Worm (Caenorhabditis elegans) whole organism, early embryonic: ENCODE measurements around the gene F07G6.12.
"Not testable (repeated sequence)": the region's sequence is repeated elsewhere in the genome, so short reads cannot be mapped to it uniquely, and the experiment has no call there.

Experiments used
- B0310.2 ChIP-seq: sonication (generic microtip); optimal IDR thresholded peaks from 2 replicates; lab custom pipeline; 2016; ENCODE audit warnings: mild to moderate bottlenecking, missing genetic modification characterization, missing compliant biosample characterization
- F13C5.2 ChIP-seq: sonication (generic microtip); optimal IDR thresholded peaks from 2 replicates; lab custom pipeline; 2017; ENCODE audit warnings: mild to moderate bottlenecking, missing genetic modification characterization, inconsistent platforms, missing compliant biosample characterization
- aly-1 ChIP-seq: sonication (generic microtip); optimal IDR thresholded peaks from 2 replicates; lab custom pipeline; 2016; ENCODE audit warnings: missing genetic modification characterization, missing compliant biosample characterization
- ama-1 ChIP-seq: fragments of 150-350 bp; optimal IDR thresholded peaks from 2 replicates; lab custom pipeline; 2014
- ceh-13 ChIP-seq: fragments of 200-800 bp; sonication (Bioruptor generic); optimal IDR thresholded peaks from 2 replicates; lab custom pipeline; 2018; ENCODE audit warnings: mild to moderate bottlenecking, missing genetic modification characterization, missing compliant biosample characterization
- ceh-36 ChIP-seq: sonication (generic microtip); optimal IDR thresholded peaks from 2 replicates; lab custom pipeline; 2016; ENCODE audit warnings: missing genetic modification characterization, inconsistent platforms, missing compliant biosample characterization
- ets-7 ChIP-seq: sonication (generic microtip); optimal IDR thresholded peaks from 2 replicates; lab custom pipeline; 2016; ENCODE audit warnings: missing genotype, missing genetic modification characterization, missing compliant biosample characterization
- flt-1 ChIP-seq: fragments of 200-800 bp; sonication (Bioruptor generic); IDR thresholded peaks from 2 replicates; pipeline ENCODE4 v1.3.6; 2022; ENCODE audit warnings: missing genetic modification characterization, missing compliant biosample characterization
- hmbx-1 ChIP-seq: sonication (generic microtip); optimal IDR thresholded peaks from 2 replicates; lab custom pipeline; 2016; ENCODE audit warnings: mild to moderate bottlenecking, missing genetic modification characterization, missing compliant biosample characterization
- hmg-4 ChIP-seq: fragments of 200-800 bp; sonication (Bioruptor generic); optimal IDR thresholded peaks from 2 replicates; lab custom pipeline; 2018; ENCODE audit warnings: mild to moderate bottlenecking, missing genetic modification characterization, missing compliant biosample characterization
- hnd-1 ChIP-seq: sonication (generic microtip); optimal IDR thresholded peaks from 2 replicates; lab custom pipeline; 2016; ENCODE audit warnings: missing genetic modification characterization, missing compliant biosample characterization
- pes-1 ChIP-seq: fragments of 200-800 bp; sonication (Bioruptor generic); IDR thresholded peaks from 2 replicates; pipeline ENCODE4 v1.3.6; 2022; ENCODE audit warnings: missing genetic modification reagents, missing genetic modification characterization, missing compliant biosample characterization
- scrt-1 ChIP-seq: fragments of 200-800 bp; sonication (Bioruptor generic); IDR thresholded peaks from 2 replicates; pipeline ENCODE4 v1.3.6; 2022; ENCODE audit warnings: missing genetic modification characterization, missing compliant biosample characterization
- sea-1 ChIP-seq: fragments of 200-800 bp; sonication (Bioruptor generic); conservative IDR thresholded peaks from 2 replicates; pipeline ENCODE4 v1.3.6; 2022; ENCODE audit warnings: missing genetic modification characterization, missing compliant biosample characterization
- tbx-11 ChIP-seq: fragments of 200-800 bp; sonication (Bioruptor generic); IDR thresholded peaks from 2 replicates; pipeline ENCODE4 v1.3.6; 2022; ENCODE audit warnings: missing genetic modification characterization, missing compliant biosample characterization
- tbx-37 ChIP-seq: fragments of 200-800 bp; sonication (Bioruptor generic); conservative IDR thresholded peaks from 2 replicates; pipeline ENCODE4 v1.3.6; 2022; ENCODE audit warnings: missing genetic modification reagents, missing genetic modification characterization, missing compliant biosample characterization
- tra-4 ChIP-seq: sonication (generic microtip); optimal IDR thresholded peaks from 2 replicates; lab custom pipeline; 2017; ENCODE audit warnings: missing genetic modification characterization, missing compliant biosample characterization

F07G6.12 gene

DNA sequence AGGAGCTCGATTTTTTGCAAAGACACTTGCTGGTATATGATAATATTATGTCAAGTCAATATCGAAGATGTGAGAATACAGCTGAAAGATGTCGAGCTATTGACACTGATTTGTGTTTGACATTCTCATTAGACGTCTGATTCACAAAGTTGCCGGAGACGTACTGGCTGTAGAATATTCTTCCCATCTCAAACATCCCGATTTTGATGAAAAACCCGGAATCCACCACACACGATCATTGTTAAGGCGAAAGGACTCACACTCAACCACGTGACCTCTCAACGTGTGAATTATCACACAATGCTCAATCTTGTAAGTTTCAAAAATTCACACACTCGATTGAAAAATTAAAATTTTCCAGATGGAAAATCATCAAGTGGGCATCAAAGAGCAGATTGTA is at the start of gene F07G6.12:
Gene F07G6.12, plus strand, starts transcription at position 301 of the 400 bp plus-strand sequence.
- TF ChIP-seq ama-1 (lab: Kevin White, UChicago) (no peak), tbx-37 (GFP tag; lab: Robert Waterston, UW) (no peak), ceh-13 (GFP tag; lab: Kevin White, UChicago) (no peak), ets-7 (tag; lab: Kevin White, UChicago) (no peak), hnd-1 (tag; lab: Kevin White, UChicago) (no peak), sea-1 (no peak), scrt-1 (GFP tag; lab: Robert Waterston, UW) (no peak), hmbx-1 (tag; lab: Kevin White, UChicago) (no peak), F13C5.2 (no peak), pes-1 (GFP tag; lab: Robert Waterston, UW) (no peak), B0310.2 (tag; lab: Kevin White, UChicago) (no peak), hmg-4 (GFP tag; lab: Kevin White, UChicago) (no peak), flt-1 (GFP tag; lab: Robert Waterston, UW) (no peak), ceh-36 (no peak), tra-4 (tag; lab: Kevin White, UChicago) (no peak), aly-1 (no peak)

ce11 chrX:1687079-1687478 is 49.0 kb upstream of the F07G6.12 start, which contains the start of gene C36C9.11:
TSS of gene C36C9.11 (plus strand) at chrX:1687379.
- TF ChIP-seq tra-4 (tag; lab: Kevin White, UChicago); ama-1 (lab: Kevin White, UChicago); ceh-36: not testable (repeated sequence)

- TF ChIP-seq flt-1 (GFP tag; lab: Robert Waterston, UW); hnd-1 (tag; lab: Kevin White, UChicago); tra-4 (tag; lab: Kevin White, UChicago): not testable (repeated sequence)
Measured at ce11 chrX:1689996-1690395, 46.0 kb upstream of the F07G6.12 start, which contains the start of gene C36C9.12. TSS of gene C36C9.12 (minus strand) at chrX:1690096.

ce11 chrX:1690894-1691293 is 45.1 kb upstream of the F07G6.12 start, which contains the start of gene C36C9.6:
TSS of gene C36C9.6 (minus strand) at chrX:1690994.
- TF ChIP-seq tra-4 (tag; lab: Kevin White, UChicago); flt-1 (GFP tag; lab: Robert Waterston, UW); ceh-36: not testable (repeated sequence)

- not testable (repeated sequence) for TF ChIP-seq sea-1; ama-1 (lab: Kevin White, UChicago); pes-1 (GFP tag; lab: Robert Waterston, UW)
Measured at ce11 chrX:1696879-1697278, 39.2 kb upstream of the F07G6.12 start, which contains the start of gene C36C9.4. TSS of gene C36C9.4 (minus strand) at chrX:1696979.

ce11 chrX:1698476-1698875 is 37.6 kb upstream of the F07G6.12 start:
- TF ChIP-seq hmbx-1 (tag; lab: Kevin White, UChicago) (no peak), ets-7 (tag; lab: Kevin White, UChicago) (no peak), ceh-13 (GFP tag; lab: Kevin White, UChicago) (no peak), hnd-1 (tag; lab: Kevin White, UChicago) (no peak), F13C5.2 (no peak), ama-1 (lab: Kevin White, UChicago) (no peak), tbx-11 (no peak), aly-1 (no peak), hmg-4 (GFP tag; lab: Kevin White, UChicago) (no peak), tra-4 (tag; lab: Kevin White, UChicago) (no peak), sea-1 (no peak), pes-1 (GFP tag; lab: Robert Waterston, UW) (no peak), tbx-37 (GFP tag; lab: Robert Waterston, UW) (no peak), B0310.2 (tag; lab: Kevin White, UChicago) (no peak), scrt-1 (GFP tag; lab: Robert Waterston, UW) (no peak), flt-1 (GFP tag; lab: Robert Waterston, UW) (no peak), ceh-36 (no peak)

ce11 chrX:1703049-1703448 is 33.0 kb upstream of the F07G6.12 start:
- TF ChIP-seq B0310.2 (tag; lab: Kevin White, UChicago) (no peak), sea-1 (no peak)

ce11 chrX:1703840-1704239 is 32.2 kb upstream of the F07G6.12 start, which contains the start of gene C36C9.5:
TSS of gene C36C9.5 (minus strand) at chrX:1703940.
- TF ChIP-seq ceh-13 (GFP tag; lab: Kevin White, UChicago) (no peak), F13C5.2 (no peak), pes-1 (GFP tag; lab: Robert Waterston, UW) (no peak), aly-1 (no peak), tbx-37 (GFP tag; lab: Robert Waterston, UW) (no peak), hnd-1 (tag; lab: Kevin White, UChicago) (no peak), hmbx-1 (tag; lab: Kevin White, UChicago) (no peak), ama-1 (lab: Kevin White, UChicago) (no peak)

DNA sequence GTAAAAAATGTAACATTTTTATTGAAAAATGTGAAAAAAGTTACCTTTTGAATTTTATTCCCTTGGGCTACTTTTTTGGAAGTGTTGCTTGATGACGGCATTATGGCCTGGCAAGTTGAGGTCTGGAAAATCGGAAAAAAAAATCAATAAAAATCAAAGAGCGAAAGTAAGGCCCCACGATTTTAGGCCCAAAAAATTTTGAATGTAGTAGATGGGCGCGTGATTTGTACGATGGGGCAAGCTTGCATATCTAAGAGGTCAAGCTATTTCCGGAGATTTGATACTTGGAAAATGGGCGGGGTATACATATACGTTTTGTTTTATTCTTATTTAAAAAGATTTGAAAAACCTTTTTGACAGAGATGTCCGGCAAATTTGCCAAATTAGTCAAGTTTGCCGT is 29.5 kb upstream of the F07G6.12 start, which contains the start of gene F07G6.5:
Gene F07G6.5, minus strand, starts transcription at position 101 of the 400 bp plus-strand sequence.
- no peak for TF ChIP-seq scrt-1 (GFP tag; lab: Robert Waterston, UW)
- no peak for TF ChIP-seq ama-1 (lab: Kevin White, UChicago)
- no peak for TF ChIP-seq tra-4 (tag; lab: Kevin White, UChicago)
- TF ChIP-seq B0310.2 (tag; lab: Kevin White, UChicago), result no peak
- TF ChIP-seq tbx-37 (GFP tag; lab: Robert Waterston, UW), result no peak
- TF ChIP-seq sea-1, result no peak
- no peak for TF ChIP-seq ceh-36
- TF ChIP-seq pes-1 (GFP tag; lab: Robert Waterston, UW), result no peak
- TF ChIP-seq aly-1, result no peak
- no peak for TF ChIP-seq ets-7 (tag; lab: Kevin White, UChicago)
- no peak for TF ChIP-seq ceh-13 (GFP tag; lab: Kevin White, UChicago)
- no peak for TF ChIP-seq tbx-11
- TF ChIP-seq hmg-4 (GFP tag; lab: Kevin White, UChicago), result no peak
- TF ChIP-seq flt-1 (GFP tag; lab: Robert Waterston, UW), result no peak
- TF ChIP-seq hmbx-1 (tag; lab: Kevin White, UChicago), result no peak
